Fruit fly (Drosophila melanogaster) whole organism, embryonic: ENCODE results near the gene bbg.

Experiments used
- Awh ChIP-seq: fragments of 200-800 bp; sonication (Bioruptor generic); IDR thresholded peaks from 2 replicates; pipeline ENCODE4, ENCODE4 v1.3.6; 2022; ENCODE audit warnings: missing biosample characterization, missing genetic modification characterization
- CG10209 ChIP-seq: fragments of 200-800 bp; sonication (Bioruptor generic); optimal IDR thresholded peaks from 3 replicates; lab custom pipeline; 2017; ENCODE audit warnings: missing biosample characterization, mild to moderate bottlenecking, missing genetic modification characterization, missing genetic modification reagents
- CG10654 ChIP-seq: fragments of 200-800 bp; sonication (Bioruptor generic); optimal IDR thresholded peaks from 2 replicates; lab custom pipeline; 2016; ENCODE audit warnings: missing biosample characterization, missing genetic modification characterization
- CG11093 ChIP-seq: fragments of 200-800 bp; sonication (Bioruptor generic); IDR thresholded peaks from 3 replicates; pipeline ENCODE4 v1.3.6; 2022; ENCODE audit warnings: missing biosample characterization, missing genetic modification characterization
- CG14667 ChIP-seq: fragments of 200-800 bp; sonication (Bioruptor generic); IDR thresholded peaks from 2 replicates; pipeline ENCODE4 v1.3.6; 2022; ENCODE audit warnings: missing biosample characterization, missing genetic modification characterization
- CG15011 ChIP-seq: fragments of 200-800 bp; sonication (Bioruptor generic); optimal IDR thresholded peaks from 3 replicates; lab custom pipeline; 2018; ENCODE audit warnings: missing biosample characterization, mild to moderate bottlenecking, missing genetic modification characterization
- CG18011 ChIP-seq: fragments of 200-800 bp; sonication (Bioruptor generic); optimal IDR thresholded peaks from 2 replicates; lab custom pipeline; 2017; ENCODE audit warnings: missing biosample characterization, missing genetic modification characterization, mild to moderate bottlenecking, moderate library complexity, missing genotype
- CG2129 ChIP-seq: fragments of 200-800 bp; sonication (Bioruptor generic); IDR thresholded peaks from 2 replicates; pipeline ENCODE4 v1.3.6; 2022; ENCODE audit warnings: missing biosample characterization, missing genetic modification characterization; ENCODE audit not compliant: partially characterized antibody
- CG2202 ChIP-seq: fragments of 200-800 bp; sonication (Bioruptor generic); optimal IDR thresholded peaks from 2 replicates; lab custom pipeline; 2018; ENCODE audit warnings: missing biosample characterization, mild to moderate bottlenecking, missing genetic modification characterization
- CG31365 ChIP-seq: fragments of 200-800 bp; sonication (Bioruptor generic); optimal IDR thresholded peaks from 2 replicates; lab custom pipeline; 2018; ENCODE audit warnings: missing biosample characterization, mild to moderate bottlenecking, missing genetic modification characterization
- CG31441 ChIP-seq: fragments of 200-800 bp; sonication (Bioruptor generic); IDR thresholded peaks from 2 replicates; pipeline ENCODE4 v1.3.6; 2022; ENCODE audit warnings: missing biosample characterization, missing genetic modification characterization
- CG4328 ChIP-seq: fragments of 200-800 bp; sonication (Bioruptor generic); optimal IDR thresholded peaks from 3 replicates; lab custom pipeline; 2017; ENCODE audit warnings: missing biosample characterization, missing genetic modification reagents, missing genetic modification characterization
- CG6683 ChIP-seq: fragments of 200-800 bp; sonication (Bioruptor generic); optimal IDR thresholded peaks from 2 replicates; lab custom pipeline; 2017; ENCODE audit warnings: missing biosample characterization, mild to moderate bottlenecking, missing genetic modification characterization, missing genetic modification reagents
- CG8478 ChIP-seq: fragments of >200 bp; optimal IDR thresholded peaks from 2 replicates; lab custom pipeline; 2018
- D ChIP-seq, 2 experiments: fragments of 200-800 bp in 1 of 2; fragments of >200 bp in 1 of 2; sonication (Bioruptor generic) in 1 of 2; optimal IDR thresholded peaks; 2 replicates in 1 of 2; 3 replicates in 1 of 2; lab custom pipeline; 2017; ENCODE audit warnings: mild to moderate bottlenecking in 1 of 2, missing biosample characterization in 1 of 2, missing genetic modification characterization in 1 of 2, missing genetic modification reagents in 1 of 2
- Dad ChIP-seq: fragments of 200-800 bp; sonication (Bioruptor generic); optimal IDR thresholded peaks from 3 replicates; lab custom pipeline; 2016; ENCODE audit warnings: missing biosample characterization, missing genetic modification characterization
- Drgx ChIP-seq: fragments of 200-800 bp; sonication (Bioruptor generic); IDR thresholded peaks from 2 replicates; pipeline ENCODE4 v1.3.6; 2022; ENCODE audit warnings: missing biosample characterization, missing genetic modification characterization
- E2f2 ChIP-seq: fragments of 200-800 bp; sonication (Bioruptor generic); IDR thresholded peaks from 2 replicates; pipeline ENCODE4 v1.3.6; 2022; ENCODE audit warnings: missing biosample characterization, missing genetic modification characterization
- Ets97D ChIP-seq: fragments of 200-800 bp; sonication (Bioruptor generic); optimal IDR thresholded peaks from 3 replicates; lab custom pipeline; 2016; ENCODE audit warnings: missing biosample characterization, missing genetic modification characterization
- Fer1 ChIP-seq: fragments of 200-800 bp; sonication (Bioruptor generic); optimal IDR thresholded peaks from 2 replicates; lab custom pipeline; 2017; ENCODE audit warnings: missing biosample characterization, mild to moderate bottlenecking, missing genetic modification characterization
- Gug ChIP-seq: fragments of 200-800 bp; sonication (Bioruptor generic); IDR thresholded peaks from 4 replicates; pipeline ENCODE4 v1.3.6; 2022; ENCODE audit warnings: missing biosample characterization, missing genetic modification characterization
- Hey ChIP-seq: fragments of 200-800 bp; sonication (Bioruptor generic); optimal IDR thresholded peaks from 3 replicates; lab custom pipeline; 2018; ENCODE audit warnings: missing biosample characterization, mild to moderate bottlenecking, missing genetic modification characterization
- MESR4 ChIP-seq: fragments of 200-800 bp; sonication (Bioruptor generic); optimal IDR thresholded peaks from 2 replicates; lab custom pipeline; 2018; ENCODE audit warnings: missing biosample characterization, mild to moderate bottlenecking, missing genetic modification characterization, moderate library complexity
- Meics ChIP-seq: fragments of 200-800 bp; sonication (Bioruptor generic); optimal IDR thresholded peaks from 2 replicates; lab custom pipeline; 2017; ENCODE audit warnings: missing biosample characterization, mild to moderate bottlenecking, missing genetic modification characterization
- Nf-YC ChIP-seq: fragments of 200-800 bp; optimal IDR thresholded peaks from 3 replicates; lab custom pipeline; 2019; ENCODE audit warnings: missing biosample characterization, mild to moderate bottlenecking, missing genetic modification characterization, moderate library complexity
- Optix ChIP-seq: fragments of 200-800 bp; sonication (Bioruptor generic); IDR thresholded peaks from 3 replicates; pipeline ENCODE4 v1.3.6; 2022; ENCODE audit warnings: missing biosample characterization, missing genetic modification characterization
- Ptx1 ChIP-seq: fragments of 200-800 bp; sonication (Bioruptor generic); IDR thresholded peaks from 2 replicates; pipeline ENCODE4 v1.3.6; 2022; ENCODE audit warnings: missing biosample characterization, missing genetic modification characterization
- Ssrp ChIP-seq: fragments of 200-800 bp; sonication (Bioruptor generic); optimal IDR thresholded peaks from 2 replicates; lab custom pipeline; 2018; ENCODE audit warnings: missing biosample characterization, mild to moderate bottlenecking, missing genetic modification characterization, moderate library complexity
- ab ChIP-seq: fragments of 200-800 bp; sonication (Bioruptor generic); optimal IDR thresholded peaks from 2 replicates; lab custom pipeline; 2016; ENCODE audit warnings: missing biosample characterization, missing genetic modification characterization
- cato ChIP-seq: fragments of 200-800 bp; sonication (Bioruptor generic); optimal IDR thresholded peaks from 2 replicates; lab custom pipeline; 2016; ENCODE audit warnings: missing biosample characterization, missing genetic modification characterization, borderline replicate concordance
- cg ChIP-seq: fragments of 200-800 bp; sonication (Bioruptor generic); optimal IDR thresholded peaks from 3 replicates; lab custom pipeline; 2019; ENCODE audit warnings: missing biosample characterization, mild to moderate bottlenecking, missing genetic modification characterization, moderate library complexity
- chif ChIP-seq, 2 experiments: fragments of 200-800 bp; sonication (Bioruptor generic); optimal IDR thresholded peaks; 3 replicates each; lab custom pipeline; 2016; ENCODE audit warnings: missing biosample characterization in 2 of 2, missing genetic modification characterization in 2 of 2
- crol ChIP-seq: fragments of 200-800 bp; sonication (Bioruptor generic); IDR thresholded peaks from 2 replicates; pipeline ENCODE4 v1.3.6; 2022; ENCODE audit warnings: missing biosample characterization, missing genetic modification characterization
- eve ChIP-seq, 2 experiments: fragments of >200 bp; optimal IDR thresholded peaks; 2 replicates each; lab custom pipeline; 2017; ENCODE audit warnings: missing biosample characterization in 2 of 2, missing genetic modification characterization in 2 of 2
- ewg ChIP-seq: fragments of 200-800 bp; sonication (Bioruptor generic); optimal IDR thresholded peaks from 3 replicates; lab custom pipeline; 2017; ENCODE audit warnings: mild to moderate bottlenecking, missing biosample characterization, missing genetic modification reagents, missing genetic modification characterization
- hkb ChIP-seq, 2 experiments: fragments of 200-800 bp in 1 of 2; fragments of >200 bp in 1 of 2; sonication (Bioruptor generic) in 1 of 2; IDR thresholded peaks in 1 of 2; optimal IDR thresholded peaks in 1 of 2; 2 replicates each; pipeline versions ENCODE4 v1.3.6 to Lab custom; 2017 to 2022; ENCODE audit warnings: missing biosample characterization in 1 of 2, missing genetic modification characterization in 1 of 2
- hth ChIP-seq: fragments of >200 bp; optimal IDR thresholded peaks from 2 replicates; lab custom pipeline; 2017; ENCODE audit warnings: inconsistent platforms
- klu ChIP-seq: fragments of 200-800 bp; sonication (Bioruptor generic); IDR thresholded peaks from 2 replicates; pipeline ENCODE4 v1.3.6; 2022; ENCODE audit warnings: missing biosample characterization, missing genetic modification characterization
- lbe ChIP-seq: fragments of 200-800 bp; sonication (Bioruptor generic); optimal IDR thresholded peaks from 2 replicates; lab custom pipeline; 2016; ENCODE audit warnings: missing biosample characterization, mild to moderate bottlenecking, missing genetic modification characterization
- lola ChIP-seq, 3 experiments: fragments of >200 bp in 2 of 3; fragments of 200-800 bp in 1 of 3; sonication (Bioruptor generic) in 1 of 3; optimal IDR thresholded peaks; 2 replicates each; lab custom pipeline; 2017 to 2019; ENCODE audit warnings: missing biosample characterization in 3 of 3, missing genetic modification characterization in 3 of 3, mild to moderate bottlenecking in 1 of 3, moderate library complexity in 1 of 3
- mirr ChIP-seq: fragments of 200-800 bp; sonication (Bioruptor generic); optimal IDR thresholded peaks from 3 replicates; lab custom pipeline; 2018; ENCODE audit warnings: missing biosample characterization, mild to moderate bottlenecking, missing genetic modification characterization
- odd ChIP-seq: fragments of 200-800 bp; sonication (Bioruptor generic); optimal IDR thresholded peaks from 2 replicates; lab custom pipeline; 2017; ENCODE audit warnings: missing biosample characterization, mild to moderate bottlenecking, missing genetic modification characterization
- prd ChIP-seq, 3 experiments: fragments of >200 bp in 2 of 3; fragments of 200-800 bp in 1 of 3; sonication (Bioruptor generic) in 1 of 3; optimal IDR thresholded peaks in 2 of 3; IDR thresholded peaks in 1 of 3; 2 replicates in 2 of 3; 3 replicates in 1 of 3; pipeline versions ENCODE4 v1.3.6 to Lab custom; 2017 to 2022; ENCODE audit warnings: missing biosample characterization in 1 of 3, missing genetic modification characterization in 1 of 3
- tap ChIP-seq: fragments of 200-800 bp; optimal IDR thresholded peaks from 3 replicates; lab custom pipeline; 2019; ENCODE audit warnings: missing biosample characterization, mild to moderate bottlenecking, missing genetic modification characterization, moderate library complexity
- tgo ChIP-seq: fragments of 200-800 bp; sonication (Bioruptor generic); IDR thresholded peaks from 3 replicates; pipeline ENCODE4 v1.3.6; 2022; ENCODE audit warnings: missing biosample characterization, missing genetic modification characterization
- tna ChIP-seq: fragments of 200-800 bp; sonication (Bioruptor generic); IDR thresholded peaks from 2 replicates; pipeline ENCODE4 v1.3.6; 2022; ENCODE audit warnings: missing biosample characterization, missing genetic modification characterization; ENCODE audit not compliant: partially characterized antibody
- tup ChIP-seq: fragments of 200-800 bp; sonication (Bioruptor generic); optimal IDR thresholded peaks from 2 replicates; lab custom pipeline; 2016; ENCODE audit warnings: missing biosample characterization, mild to moderate bottlenecking, missing genetic modification characterization, moderate library complexity
- usp ChIP-seq: fragments of >200 bp; optimal IDR thresholded peaks from 2 replicates; lab custom pipeline; 2017; ENCODE audit warnings: missing biosample characterization, missing genetic modification characterization
- z ChIP-seq: fragments of 200-800 bp; sonication (Bioruptor generic); IDR thresholded peaks from 3 replicates; pipeline ENCODE4 v1.3.6; 2022; ENCODE audit warnings: missing biosample characterization, missing genetic modification characterization
- zfh2 ChIP-seq: fragments of 200-800 bp; sonication (Bioruptor generic); optimal IDR thresholded peaks from 2 replicates; lab custom pipeline; 2016; ENCODE audit warnings: missing biosample characterization, missing genetic modification characterization

bbg gene

dm6 chr3L:14451534-14451933 lies 84.5 kb downstream of the bbg start (continued):
- no peak for TF ChIP-seq CG14667 (GFP tag; lab: Robert Waterston, UW)
- no peak for TF ChIP-seq Fer1 (GFP tag; lab: Kevin White, UChicago)
- TF ChIP-seq CG4328 (GFP tag; lab: Kevin White, UChicago) = no peak
- no peak for TF ChIP-seq crol
- no peak for TF ChIP-seq lbe (GFP tag; lab: Kevin White, UChicago)
- TF ChIP-seq ab = no peak
- no peak for TF ChIP-seq CG18011
- TF ChIP-seq tup (GFP tag; lab: Kevin White, UChicago) = no peak
- TF ChIP-seq ewg (GFP tag; lab: Kevin White, UChicago) = no peak
- TF ChIP-seq tgo (GFP tag; lab: Robert Waterston, UW) = no peak
- no peak for TF ChIP-seq usp
- TF ChIP-seq z (GFP tag; lab: Robert Waterston, UW) = no peak; the same call in 2 of the 3 replicates
- peak; percentile 4 for TF ChIP-seq Ssrp (tag; lab: Kevin White, UChicago)
- no peak for TF ChIP-seq MESR4
- no peak for TF ChIP-seq klu (GFP tag; lab: Robert Waterston, UW)
- TF ChIP-seq chif (GFP tag; optimal IDR thresholded peaks at IDR 0.05; lab: Kevin White, UChicago) = peak in 1 of 2 experiments; percentile 45
- TF ChIP-seq CG31365 (tag; lab: Kevin White, UChicago) = no peak
- TF ChIP-seq CG2129 = no peak
- no peak for TF ChIP-seq CG15011
- no peak for TF ChIP-seq Nf-YC (tag; lab: Kevin White, UChicago)
- TF ChIP-seq Ets97D (GFP tag; lab: Kevin White, UChicago) = no peak
- no peak for TF ChIP-seq zfh2 (GFP tag; lab: Kevin White, UChicago)
- TF ChIP-seq cg (GFP tag; lab: Kevin White, UChicago) = no peak
- TF ChIP-seq prd (optimal IDR thresholded peaks at IDR 0.05; lab: Kevin White, UChicago) = no peak
- peak; percentile 87 for TF ChIP-seq prd (GFP tag; IDR thresholded peaks at IDR 0.05; lab: Robert Waterston, UW)
- TF ChIP-seq CG8478 = no peak
- TF ChIP-seq CG11093 (GFP tag; lab: Robert Waterston, UW) = no peak
- 0 out of 3 replicates have a peak, but pooled peaks have one; percentile 22 for TF ChIP-seq Optix (GFP tag; lab: Robert Waterston, UW)
- no peak for TF ChIP-seq E2f2 (GFP tag; lab: Robert Waterston, UW)
- TF ChIP-seq Dad (GFP tag; lab: Kevin White, UChicago) = peak; percentile 11
- TF ChIP-seq tna (GFP tag; lab: Robert Waterston, UW) = no peak
- TF ChIP-seq CG31441 = 0 out of 2 replicates have a peak, but pooled peaks have one; percentile 12
- no peak for TF ChIP-seq odd (GFP tag; lab: Kevin White, UChicago)
- TF ChIP-seq eve (GFP tag; optimal IDR thresholded peaks at IDR 0.05; lab: Kevin White, UChicago) = peak in 1 of 2 experiments; percentile 27
- TF ChIP-seq Ptx1 (GFP tag; lab: Robert Waterston, UW) = peak; percentile 45; the same call in 1 of the 2 replicates
- no peak for TF ChIP-seq Meics (GFP tag; lab: Kevin White, UChicago)
- TF ChIP-seq CG10654 (GFP tag; lab: Kevin White, UChicago) = no peak
- no peak for TF ChIP-seq cato (GFP tag; lab: Kevin White, UChicago)
- TF ChIP-seq Hey (tag; lab: Kevin White, UChicago) = no peak
- no peak for TF ChIP-seq mirr (GFP tag; lab: Kevin White, UChicago)
- TF ChIP-seq CG2202 (tag; lab: Kevin White, UChicago) = no peak
- TF ChIP-seq hth = no peak
- peak in 1 of 3 experiments; percentile 29 for TF ChIP-seq lola (GFP tag; optimal IDR thresholded peaks at IDR 0.05; lab: Kevin White, UChicago)
- TF ChIP-seq tap (tag; lab: Kevin White, UChicago) = no peak
- no peak for TF ChIP-seq Awh (GFP tag; lab: Robert Waterston, UW)
- no peak for TF ChIP-seq Gug
- no peak for TF ChIP-seq D (optimal IDR thresholded peaks at IDR 0.05; lab: Kevin White, UChicago)
- no peak for TF ChIP-seq D (GFP tag; optimal IDR thresholded peaks at IDR 0.05; lab: Kevin White, UChicago)
- TF ChIP-seq CG10209 (GFP tag; lab: Kevin White, UChicago) = peak; percentile 10
- TF ChIP-seq hkb (optimal IDR thresholded peaks at IDR 0.05; lab: Kevin White, UChicago) = no peak
- no peak for TF ChIP-seq hkb (GFP tag; IDR thresholded peaks at IDR 0.05; lab: Robert Waterston, UW)
- peak; percentile 76 for TF ChIP-seq Drgx (GFP tag; lab: Robert Waterston, UW)
- no peak for TF ChIP-seq CG6683 (GFP tag; lab: Kevin White, UChicago)
